Worm (Caenorhabditis elegans) whole organism, mixed stage, embryonic: ENCODE results near the gene knl-1.

Source experiments
- elt-1 ChIP-seq: sonication (generic microtip); optimal IDR thresholded peaks from 2 replicates; lab custom pipeline; 2017; ENCODE audit warnings: missing genetic modification characterization, mild to moderate bottlenecking, missing compliant biosample characterization, antibody characterized with exemption, moderate library complexity, borderline replicate concordance; ENCODE audit not compliant: insufficient read depth
- snpc-4 ChIP-seq: fragments of 150-350 bp; optimal IDR thresholded peaks from 2 replicates; lab custom pipeline; 2014; ENCODE audit warnings: missing biosample characterization, missing genetic modification characterization
- tbx-8 ChIP-seq: fragments of 200-800 bp; sonication (Bioruptor generic); optimal IDR thresholded peaks from 2 replicates; lab custom pipeline; 2018; ENCODE audit warnings: mild to moderate bottlenecking, missing genetic modification characterization, moderate library complexity, missing compliant biosample characterization
- unc-39 ChIP-seq: fragments of 150-350 bp; optimal IDR thresholded peaks from 2 replicates; lab custom pipeline; 2014; ENCODE audit warnings: missing biosample characterization, missing genetic modification characterization
- unc-62 ChIP-seq: fragments of 150-350 bp; optimal IDR thresholded peaks from 2 replicates; lab custom pipeline; 2014; ENCODE audit warnings: missing biosample characterization, missing genetic modification reagents, missing genetic modification characterization

DNA sequence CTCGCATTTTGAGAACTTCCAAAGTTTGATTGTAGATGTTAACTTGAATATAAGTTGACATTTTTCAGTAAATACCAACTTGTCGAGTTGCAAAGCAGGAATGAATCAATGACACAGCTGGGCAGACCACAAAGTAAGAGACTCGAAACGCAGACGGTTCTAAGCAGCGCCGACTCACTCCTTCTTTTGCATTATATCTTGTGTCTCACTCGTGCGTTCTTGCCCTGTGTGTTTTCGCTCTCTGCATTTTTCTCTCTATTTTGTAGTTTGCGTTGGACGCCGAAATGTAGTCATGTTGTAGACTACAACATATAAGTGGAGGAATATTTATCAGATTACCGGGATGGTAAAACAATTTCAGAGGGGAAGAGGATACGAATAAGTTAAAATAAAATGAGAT, 7.6 kb upstream of the knl-1 start, which contains the start of gene C02F5.12:
- TF ChIP-seq elt-1 (tag; lab: Kevin White, UChicago) (no peak), tbx-8 (GFP tag; lab: Kevin White, UChicago) (no peak), snpc-4 (tag; lab: Kevin White, UChicago) (no peak), unc-39 (tag; lab: Kevin White, UChicago) (no peak), unc-62 (GFP tag; lab: Kevin White, UChicago) (no peak)
